Worm (Caenorhabditis elegans) whole organism, late embryonic: Measurements from ENCODE around the gene Y50E8A.5.

ENCODE experiments used
- F13H6.1 ChIP-seq: sonication (generic microtip); optimal IDR thresholded peaks from 2 replicates; lab custom pipeline; 2016; ENCODE audit warnings: missing genetic modification characterization, missing compliant biosample characterization
- ahr-1 ChIP-seq: sonication (generic microtip); optimal IDR thresholded peaks from 2 replicates; lab custom pipeline; 2016; ENCODE audit warnings: missing genetic modification characterization, missing compliant biosample characterization
- ama-1 ChIP-seq: fragments of 150-350 bp; optimal IDR thresholded peaks from 2 replicates; lab custom pipeline; 2014
- che-1 ChIP-seq: sonication (generic microtip); optimal IDR thresholded peaks from 2 replicates; lab custom pipeline; 2016; ENCODE audit warnings: mild to moderate bottlenecking, missing genetic modification characterization, missing compliant biosample characterization
- nhr-11 ChIP-seq: fragments of 150-350 bp; optimal IDR thresholded peaks from 2 replicates; lab custom pipeline; 2014; ENCODE audit warnings: missing biosample characterization, missing genetic modification characterization
- odd-2 ChIP-seq: sonication (generic microtip); optimal IDR thresholded peaks from 2 replicates; lab custom pipeline; 2017; ENCODE audit warnings: antibody characterized with exemption, mild to moderate bottlenecking, missing genetic modification characterization, missing compliant biosample characterization
- pha-2 ChIP-seq: sonication (generic microtip); optimal IDR thresholded peaks from 2 replicates; lab custom pipeline; 2017; ENCODE audit warnings: mild to moderate bottlenecking, missing genetic modification characterization, missing compliant biosample characterization
- pqm-1 ChIP-seq: sonication (generic microtip); optimal IDR thresholded peaks from 2 replicates; lab custom pipeline; 2016; ENCODE audit warnings: missing genetic modification characterization, missing compliant biosample characterization
- sdc-2 ChIP-seq: sonication (generic microtip); optimal IDR thresholded peaks from 2 replicates; lab custom pipeline; 2016; ENCODE audit warnings: missing genotype, missing genetic modification characterization, missing compliant biosample characterization
- sox-4 ChIP-seq: sonication (generic microtip); optimal IDR thresholded peaks from 2 replicates; lab custom pipeline; 2017; ENCODE audit warnings: mild to moderate bottlenecking, missing genetic modification characterization, inconsistent platforms, missing compliant biosample characterization
- syd-9 ChIP-seq: sonication (generic microtip); optimal IDR thresholded peaks from 2 replicates; lab custom pipeline; 2016; ENCODE audit warnings: mild to moderate bottlenecking, missing genetic modification characterization, moderate library complexity, missing compliant biosample characterization

ce11 chrV:14723020-14723419 is 13.7 kb downstream of the Y50E8A.5 start, which contains the start of gene R08A2.7:
- TF ChIP-seq pha-2: no peak
- TF ChIP-seq sdc-2 (tag; lab: Kevin White, UChicago): no peak
- no peak for TF ChIP-seq odd-2 (tag; lab: Kevin White, UChicago)
- TF ChIP-seq ama-1: no peak
- no peak for TF ChIP-seq che-1
- no peak for TF ChIP-seq sox-4 (tag; lab: Kevin White, UChicago)
- TF ChIP-seq syd-9 (tag; lab: Kevin White, UChicago): no peak
- TF ChIP-seq ahr-1: no peak
- TF ChIP-seq pqm-1 (tag; lab: Kevin White, UChicago): no peak
- no peak for TF ChIP-seq F13H6.1 (tag; lab: Kevin White, UChicago)
- TF ChIP-seq nhr-11 (tag; lab: Kevin White, UChicago): no peak
